Worm (Caenorhabditis elegans): ENCODE measurements around the gene srj-10.

srj-10 gene

ce11 chrV:16033491-16033890 is 40.3 kb downstream of the srj-10 start:
- no peak for TF ChIP-seq sem-2 (GFP tag; optimal IDR thresholded peaks at IDR 0.05)
- no peak for TF ChIP-seq ztf-11 (tag; optimal IDR thresholded peaks at IDR 0.05)
- TF ChIP-seq elt-1 (tag; optimal IDR thresholded peaks at IDR 0.05; ENCODE audit: borderline replicate concordance, insufficient read depth), result no peak
- no peak for TF ChIP-seq ham-2 (GFP tag; optimal IDR thresholded peaks at IDR 0.05)

ce11 chrV:16032761-16033160 is 41.0 kb downstream of the srj-10 start, which contains the start of gene T10C6.16:
T10C6.16 (minus strand) TSS chrV:16033005.
- TF ChIP-seq ceh-39 (tag; optimal IDR thresholded peaks at IDR 0.05), result no peak
- TF ChIP-seq mab-5 (tag; optimal IDR thresholded peaks at IDR 0.05), result no peak
- no peak for TF ChIP-seq nhr-28 (tag; optimal IDR thresholded peaks at IDR 0.05)
- TF ChIP-seq tbx-8 (GFP tag; optimal IDR thresholded peaks at IDR 0.05), result no peak
- no peak for TF ChIP-seq mls-2 (tag; optimal IDR thresholded peaks at IDR 0.05)
- TF ChIP-seq elt-1 (tag; optimal IDR thresholded peaks at IDR 0.05; ENCODE audit: borderline replicate concordance, insufficient read depth), result no peak
- no peak for TF ChIP-seq pha-4 (tag; optimal IDR thresholded peaks at IDR 0.05)
- TF ChIP-seq unc-39 (tag; optimal IDR thresholded peaks at IDR 0.05), result no peak
- TF ChIP-seq lin-32 (GFP tag; optimal IDR thresholded peaks at IDR 0.05), result no peak

- TF ChIP-seq ztf-11 (tag; optimal IDR thresholded peaks at IDR 0.05) (no peak), ces-1 (GFP tag; optimal IDR thresholded peaks at IDR 0.05) (no peak), ceh-43 (GFP tag; optimal IDR thresholded peaks at IDR 0.05) (no peak), nhr-237 (tag; optimal IDR thresholded peaks at IDR 0.05) (no peak), unc-62 (GFP tag; optimal IDR thresholded peaks at IDR 0.05) (no peak), nhr-76 (tag; optimal IDR thresholded peaks at IDR 0.05) (no peak), cnd-1 (tag; optimal IDR thresholded peaks at IDR 0.05) (no peak), nhr-12 (tag; optimal IDR thresholded peaks at IDR 0.05) (no peak), mep-1 (tag; optimal IDR thresholded peaks at IDR 0.05) (no peak), pha-4 (tag; optimal IDR thresholded peaks at IDR 0.05) (no peak), nhr-28 (tag; optimal IDR thresholded peaks at IDR 0.05) (no peak), lin-13 (tag; optimal IDR thresholded peaks at IDR 0.05) (no peak), ham-2 (GFP tag; optimal IDR thresholded peaks at IDR 0.05) (no peak), sptf-1 (tag; optimal IDR thresholded peaks at IDR 0.05) (no peak), elt-3 (tag; optimal IDR thresholded peaks at IDR 0.05) (no peak)
Observed at ce11 chrV:16031571-16031970, 42.2 kb downstream of the srj-10 start, which contains the start of gene T10C6.7. T10C6.7 (minus strand) TSS chrV:16031713.

- TF ChIP-seq cnd-1 (tag; optimal IDR thresholded peaks at IDR 0.05) (no peak), ceh-83 (GFP tag; optimal IDR thresholded peaks at IDR 0.05) (no peak), ces-1 (GFP tag; optimal IDR thresholded peaks at IDR 0.05) (no peak), nhr-28 (tag; optimal IDR thresholded peaks at IDR 0.05) (no peak), mls-2 (tag; optimal IDR thresholded peaks at IDR 0.05) (no peak), drap-1 (GFP tag; optimal IDR thresholded peaks at IDR 0.05) (no peak), ceh-43 (GFP tag; optimal IDR thresholded peaks at IDR 0.05) (no peak), ham-2 (GFP tag; optimal IDR thresholded peaks at IDR 0.05) (no peak)
Observed at ce11 chrV:16029237-16029636, 44.5 kb downstream of the srj-10 start.

ce11 chrV:16024917-16025316 is 48.8 kb downstream of the srj-10 start:
- no peak for TF ChIP-seq unc-120 (tag; optimal IDR thresholded peaks at IDR 0.05; ENCODE audit: poor library complexity, severe bottlenecking)
- no peak for TF ChIP-seq nhr-76 (tag; optimal IDR thresholded peaks at IDR 0.05)
- no peak for TF ChIP-seq ztf-11 (tag; optimal IDR thresholded peaks at IDR 0.05)
- TF ChIP-seq ham-2 (GFP tag; optimal IDR thresholded peaks at IDR 0.05), result no peak
- no peak for TF ChIP-seq lsy-2 (tag; optimal IDR thresholded peaks at IDR 0.05)
- TF ChIP-seq unc-62 (GFP tag; optimal IDR thresholded peaks at IDR 0.05), result no peak
- TF ChIP-seq mls-2 (tag; optimal IDR thresholded peaks at IDR 0.05), result no peak
- no peak for TF ChIP-seq nhr-237 (tag; optimal IDR thresholded peaks at IDR 0.05)
- no peak for TF ChIP-seq nhr-28 (tag; optimal IDR thresholded peaks at IDR 0.05)
- no peak for TF ChIP-seq ceh-39 (tag; optimal IDR thresholded peaks at IDR 0.05)
- no peak for TF ChIP-seq ces-1 (GFP tag; optimal IDR thresholded peaks at IDR 0.05)
- TF ChIP-seq bed-3 (GFP tag; optimal IDR thresholded peaks at IDR 0.05), result no peak
- TF ChIP-seq mab-5 (tag; optimal IDR thresholded peaks at IDR 0.05), result no peak
- no peak for TF ChIP-seq unc-39 (tag; optimal IDR thresholded peaks at IDR 0.05)
- TF ChIP-seq elt-3 (tag; optimal IDR thresholded peaks at IDR 0.05), result no peak

DNA sequence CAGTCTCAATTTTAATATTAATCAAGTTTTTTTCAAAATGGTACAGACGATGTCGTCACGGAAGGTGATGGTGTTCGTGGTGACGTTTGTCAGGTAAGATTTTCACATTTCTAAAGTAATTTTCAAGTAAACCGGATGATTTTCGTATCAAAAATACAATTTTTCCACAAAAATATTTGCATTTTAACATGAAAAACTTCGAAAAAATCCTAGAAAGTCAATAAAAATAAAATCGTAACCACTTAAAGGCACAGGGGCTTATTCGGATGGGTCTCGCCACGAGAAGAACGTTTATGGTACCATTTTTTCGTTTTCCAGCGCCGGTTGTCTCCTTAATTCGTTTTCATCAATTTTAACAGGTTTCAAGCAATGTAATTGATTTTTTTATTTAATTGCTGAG is 49.5 kb downstream of the srj-10 start, which contains the start of gene T10C6.6:
Gene T10C6.6, plus strand, starts transcription at position 27 of the 400 bp plus-strand sequence.
- TF ChIP-seq sem-2 (GFP tag; optimal IDR thresholded peaks at IDR 0.05) (no peak), nhr-237 (tag; optimal IDR thresholded peaks at IDR 0.05) (no peak), ztf-11 (tag; optimal IDR thresholded peaks at IDR 0.05) (no peak), M03D4.4 (tag; optimal IDR thresholded peaks at IDR 0.05) (no peak)
